Fruit fly (Drosophila melanogaster) whole organism, adult: Measurements from ENCODE around the gene Ykt6.

Experiments
- CG12768 ChIP-seq: fragments of 200-800 bp; sonication (Bioruptor generic); optimal IDR thresholded peaks from 2 replicates; lab custom pipeline; 2017; ENCODE audit warnings: missing biosample characterization, missing genetic modification characterization, mild to moderate bottlenecking, moderate library complexity, missing genetic modification reagents
- CG14711 ChIP-seq: fragments of 200-800 bp; sonication (Bioruptor generic); optimal IDR thresholded peaks from 2 replicates; lab custom pipeline; 2018; ENCODE audit warnings: missing biosample characterization, mild to moderate bottlenecking, missing genetic modification characterization, moderate library complexity
- CG1620 ChIP-seq: fragments of 200-800 bp; sonication (Bioruptor generic); optimal IDR thresholded peaks from 2 replicates; lab custom pipeline; 2016; ENCODE audit warnings: missing biosample characterization, missing genetic modification characterization
- CG5204 ChIP-seq: fragments of 200-800 bp; sonication (Bioruptor generic); optimal IDR thresholded peaks from 2 replicates; lab custom pipeline; 2016; ENCODE audit warnings: missing biosample characterization, missing genetic modification characterization
- CG7101 ChIP-seq: fragments of 200-800 bp; sonication (Bioruptor generic); optimal IDR thresholded peaks from 2 replicates; lab custom pipeline; 2018; ENCODE audit warnings: missing biosample characterization, mild to moderate bottlenecking, missing genetic modification characterization, moderate library complexity
- Hr96 ChIP-seq: fragments of 200-800 bp; sonication (Bioruptor generic); optimal IDR thresholded peaks from 2 replicates; lab custom pipeline; 2016; ENCODE audit warnings: missing biosample characterization, missing genetic modification characterization
- bab1 ChIP-seq: fragments of 200-800 bp; sonication (Bioruptor generic); optimal IDR thresholded peaks from 3 replicates; lab custom pipeline; 2019; ENCODE audit warnings: missing biosample characterization, mild to moderate bottlenecking, missing genetic modification characterization, moderate library complexity

The Ykt6 gene

dm6 chrX:7970396-7970795, 50.2 kb downstream of the Ykt6 start:
- TF ChIP-seq bab1 = peak; percentile 73
- TF ChIP-seq CG1620 (GFP tag; lab: Kevin White, UChicago) = no peak
- peak; percentile 38 for TF ChIP-seq CG14711 (tag; lab: Kevin White, UChicago)
- no peak for TF ChIP-seq CG12768 (GFP tag; lab: Kevin White, UChicago)
- TF ChIP-seq CG7101 (tag; lab: Kevin White, UChicago) = no peak
- TF ChIP-seq CG5204 (GFP tag; lab: Kevin White, UChicago) = peak; percentile 2
- peak; percentile 22 for TF ChIP-seq Hr96 (GFP tag; lab: Kevin White, UChicago)
